Fruit fly (Drosophila melanogaster) whole organism, prepupa: ENCODE results near the gene CG15515.

Experiments used
- CG10631 ChIP-seq: fragments of 200-800 bp; sonication (Bioruptor generic); optimal IDR thresholded peaks from 2 replicates; lab custom pipeline; 2016; ENCODE audit warnings: missing biosample characterization, missing genetic modification characterization
- CG10669 ChIP-seq: fragments of 200-800 bp; sonication (Bioruptor generic); optimal IDR thresholded peaks from 3 replicates; lab custom pipeline; 2018; ENCODE audit warnings: missing biosample characterization, mild to moderate bottlenecking, missing genetic modification characterization, moderate library complexity
- CG11294 ChIP-seq: fragments of 200-800 bp; sonication (Bioruptor generic); IDR thresholded peaks from 2 replicates; pipeline ENCODE4 v1.3.6; 2022; ENCODE audit warnings: missing biosample characterization, missing genetic modification characterization
- CG34406 ChIP-seq: fragments of 200-800 bp; sonication (Bioruptor generic); optimal IDR thresholded peaks from 3 replicates; lab custom pipeline; 2016; ENCODE audit warnings: missing biosample characterization, missing genetic modification characterization
- CG3919 ChIP-seq: fragments of 200-800 bp; sonication (Bioruptor generic); optimal IDR thresholded peaks from 3 replicates; lab custom pipeline; 2016; ENCODE audit warnings: missing biosample characterization, missing genetic modification characterization
- CG6854 ChIP-seq: fragments of 200-800 bp; sonication (Bioruptor generic); optimal IDR thresholded peaks from 2 replicates; lab custom pipeline; 2017; ENCODE audit warnings: missing biosample characterization, mild to moderate bottlenecking, missing genetic modification characterization
- CG7368 ChIP-seq: fragments of 200-800 bp; sonication (Bioruptor generic); optimal IDR thresholded peaks from 3 replicates; lab custom pipeline; 2016; ENCODE audit warnings: missing biosample characterization, missing genetic modification characterization
- CG8119 ChIP-seq: fragments of 200-800 bp; sonication (Bioruptor generic); IDR thresholded peaks from 3 replicates; pipeline ENCODE4 v1.3.6; 2022; ENCODE audit warnings: missing biosample characterization, missing genetic modification characterization
- CG8632 ChIP-seq: fragments of 200-800 bp; sonication (Bioruptor generic); optimal IDR thresholded peaks from 3 replicates; lab custom pipeline; 2016; ENCODE audit warnings: missing biosample characterization, missing genetic modification characterization
- Eip75B ChIP-seq: fragments of 200-800 bp; sonication (Bioruptor generic); optimal IDR thresholded peaks from 3 replicates; lab custom pipeline; 2016; ENCODE audit warnings: missing biosample characterization, missing genetic modification characterization
- Eip78C ChIP-seq: fragments of 200-800 bp; sonication (Bioruptor generic); peaks from one replicate; lab custom pipeline; 2016; ENCODE audit warnings: missing biosample characterization, missing genetic modification characterization
- Ets21C ChIP-seq: fragments of 200-800 bp; sonication (Bioruptor generic); optimal IDR thresholded peaks from 3 replicates; lab custom pipeline; 2016; ENCODE audit warnings: missing biosample characterization, missing genetic modification characterization
- Ets96B ChIP-seq: fragments of 200-800 bp; optimal IDR thresholded peaks from 2 replicates; lab custom pipeline; 2019; ENCODE audit warnings: missing biosample characterization, mild to moderate bottlenecking, missing genetic modification characterization, moderate library complexity
- Gug ChIP-seq: fragments of 200-800 bp; sonication (Bioruptor generic); IDR thresholded peaks from 2 replicates; pipeline ENCODE4 v1.3.6; 2022; ENCODE audit warnings: missing biosample characterization, missing genetic modification characterization
- Lpt ChIP-seq: fragments of 200-800 bp; sonication (Bioruptor generic); optimal IDR thresholded peaks from 3 replicates; lab custom pipeline; 2016; ENCODE audit warnings: missing biosample characterization, missing genetic modification characterization
- OdsH ChIP-seq: fragments of 200-800 bp; sonication (Bioruptor generic); optimal IDR thresholded peaks from 3 replicates; lab custom pipeline; 2016; ENCODE audit warnings: missing biosample characterization, missing genetic modification characterization
- Sox14 ChIP-seq: fragments of 200-800 bp; sonication (Bioruptor generic); optimal IDR thresholded peaks from 3 replicates; lab custom pipeline; 2016; ENCODE audit warnings: missing biosample characterization, missing genetic modification characterization
- dsx ChIP-seq: fragments of 200-800 bp; optimal IDR thresholded peaks from 3 replicates; lab custom pipeline; 2019; ENCODE audit warnings: missing biosample characterization, mild to moderate bottlenecking, missing genetic modification characterization, moderate library complexity; ENCODE audit not compliant: poor library complexity, severe bottlenecking
- eg ChIP-seq: fragments of 200-800 bp; sonication (Bioruptor generic); IDR thresholded peaks from 3 replicates; pipeline ENCODE4 v1.3.6; 2022; ENCODE audit warnings: missing biosample characterization, missing genetic modification characterization
- pdm3 ChIP-seq: fragments of 200-800 bp; sonication (Bioruptor generic); optimal IDR thresholded peaks from 3 replicates; lab custom pipeline; 2016; ENCODE audit warnings: missing biosample characterization, missing genetic modification characterization
- salr ChIP-seq, 2 experiments: fragments of 200-800 bp; sonication (Bioruptor generic); optimal IDR thresholded peaks; 3 replicates each; lab custom pipeline; 2016 to 2018; ENCODE audit warnings: missing biosample characterization in 2 of 2, missing genetic modification characterization in 2 of 2, mild to moderate bottlenecking in 1 of 2
- spab ChIP-seq: fragments of 200-800 bp; sonication (Bioruptor generic); optimal IDR thresholded peaks from 2 replicates; lab custom pipeline; 2017; ENCODE audit warnings: missing biosample characterization, mild to moderate bottlenecking, missing genetic modification characterization, missing genetic modification reagents
- ss ChIP-seq, 2 experiments: fragments of 200-800 bp; sonication (Bioruptor generic); optimal IDR thresholded peaks; 2 replicates in 1 of 2; 3 replicates in 1 of 2; lab custom pipeline; 2017 to 2018; ENCODE audit warnings: mild to moderate bottlenecking in 2 of 2, missing biosample characterization in 2 of 2, missing genetic modification characterization in 2 of 2, moderate library complexity in 1 of 2
- topi ChIP-seq: fragments of 200-800 bp; sonication (Bioruptor generic); optimal IDR thresholded peaks from 3 replicates; lab custom pipeline; 2016; ENCODE audit warnings: missing biosample characterization, missing genetic modification characterization
- vri ChIP-seq: fragments of 200-800 bp; sonication (Bioruptor generic); optimal IDR thresholded peaks from 3 replicates; lab custom pipeline; 2016; ENCODE audit warnings: missing biosample characterization, mild to moderate bottlenecking, missing genetic modification characterization

CG15515 gene

DNA sequence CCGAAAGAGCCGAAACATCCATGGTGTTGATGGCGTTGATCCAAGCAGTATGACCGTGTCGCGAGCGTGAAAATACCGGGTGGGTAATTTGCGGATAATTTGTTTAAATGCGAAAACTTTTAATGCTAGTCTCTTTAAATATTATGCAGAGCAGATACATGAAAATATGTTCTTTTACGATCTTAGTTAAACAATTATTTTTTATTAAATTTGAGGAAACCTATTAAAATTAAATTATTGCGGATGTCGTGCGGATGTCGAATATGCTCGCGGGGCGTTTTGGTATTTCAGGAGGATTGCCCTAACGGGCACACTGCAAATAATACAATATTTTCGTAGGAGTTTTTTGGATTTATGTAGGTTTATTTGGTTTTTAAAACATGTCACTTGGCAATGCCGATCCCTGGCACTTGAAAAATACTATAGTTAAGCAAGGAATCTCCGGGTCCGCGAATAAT, 27.8 kb downstream of the CG15515 start, which contains the start of the genes Cog7, CG42557 and CG42558:
Gene Cog7, minus strand, starts transcription at position 51 of the 458 bp plus-strand sequence.
Gene CG42557, plus strand, starts transcription at position 281 of the 458 bp plus-strand sequence.
Gene CG42558, plus strand, starts transcription at position 281 of the 458 bp plus-strand sequence.
- TF ChIP-seq spab (GFP tag; lab: Kevin White, UChicago) (no peak), Lpt (GFP tag; lab: Kevin White, UChicago) (no peak), CG10631 (no peak), CG10669 (GFP tag; lab: Kevin White, UChicago) (no peak), CG7368 (GFP tag; lab: Kevin White, UChicago) (no peak), ss (GFP tag; optimal IDR thresholded peaks at IDR 0.05; lab: Kevin White, UChicago) (no peak), CG3919 (GFP tag; lab: Kevin White, UChicago) (no peak), CG11294 (GFP tag; lab: Robert Waterston, UW) (no peak), eg (GFP tag; lab: Robert Waterston, UW) (no peak), Eip78C (GFP tag; lab: Kevin White, UChicago) (no peak), CG6854 (GFP tag; lab: Kevin White, UChicago) (no peak), pdm3 (no peak), Ets96B (tag; lab: Kevin White, UChicago) (no peak), Gug (GFP tag; lab: Robert Waterston, UW) (no peak), Eip75B (GFP tag; lab: Kevin White, UChicago) (no peak), CG34406 (GFP tag; lab: Kevin White, UChicago) (no peak)
- TF ChIP-seq, all 60 proteins: peak for 0

DNA sequence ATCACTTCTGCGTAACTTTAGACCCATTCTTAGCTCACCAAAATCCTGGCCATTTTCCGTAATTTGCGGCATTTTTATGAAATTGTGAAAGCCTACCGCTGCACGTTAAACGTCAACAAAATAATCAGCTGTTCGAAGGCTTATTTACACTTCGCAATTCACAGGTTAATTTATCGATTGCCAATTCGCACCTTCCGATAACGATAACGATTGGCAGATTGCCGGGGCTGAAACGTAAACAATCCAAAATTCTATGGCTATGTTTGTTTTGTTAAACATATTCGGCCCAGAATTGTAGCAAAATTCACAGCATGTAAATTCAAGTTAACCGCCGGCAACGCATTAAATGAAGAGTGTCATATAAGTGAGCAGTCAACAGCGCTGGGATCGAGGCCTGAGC, 30.5 kb downstream of the CG15515 start, which contains the start of the genes eIF2Balpha and Vps13B:
Gene eIF2Balpha, minus strand, starts transcription at position 133 of the 400 bp plus-strand sequence.
Gene Vps13B, plus strand, starts transcription at position 223 of the 400 bp plus-strand sequence.
- TF ChIP-seq OdsH (GFP tag; lab: Kevin White, UChicago) (no peak), CG8119 (GFP tag; lab: Robert Waterston, UW) (no peak), CG8632 (GFP tag; lab: Kevin White, UChicago) (no peak), CG6854 (GFP tag; lab: Kevin White, UChicago) (no peak), spab (GFP tag; lab: Kevin White, UChicago) (no peak), Ets96B (tag; lab: Kevin White, UChicago) (no peak), Sox14 (GFP tag; lab: Kevin White, UChicago) (no peak), CG10631 (no peak), dsx (no peak), salr (GFP tag; optimal IDR thresholded peaks at IDR 0.05; lab: Kevin White, UChicago) (no peak), topi (no peak), vri (GFP tag; lab: Kevin White, UChicago) (no peak), pdm3 (no peak), Ets21C (GFP tag; lab: Kevin White, UChicago) (no peak)
